Fruit fly (Drosophila melanogaster) whole organism, embryonic: ENCODE data around the gene Wee1.

Source experiments
- Adf1 ChIP-seq: fragments of 200-800 bp; sonication (Bioruptor generic); IDR thresholded peaks from 2 replicates; pipeline ENCODE4 v1.3.6; 2022; ENCODE audit warnings: missing biosample characterization, missing genetic modification characterization
- Atf6 ChIP-seq: fragments of 200-800 bp; sonication (Bioruptor generic); IDR thresholded peaks from 2 replicates; pipeline ENCODE4 v1.3.6; 2022; ENCODE audit warnings: missing biosample characterization, missing genetic modification characterization
- BEAF-32 ChIP-seq: fragments of 200-800 bp; sonication (Bioruptor generic); optimal IDR thresholded peaks from 3 replicates; lab custom pipeline; 2017; ENCODE audit warnings: missing biosample characterization, missing genetic modification characterization, mild to moderate bottlenecking, moderate library complexity, missing genetic modification reagents
- Blimp-1 ChIP-seq: fragments of 200-800 bp; sonication (Bioruptor generic); optimal IDR thresholded peaks from 3 replicates; lab custom pipeline; 2018; ENCODE audit warnings: missing biosample characterization, missing genetic modification characterization, mild to moderate bottlenecking, moderate library complexity, missing genetic modification reagents
- CG10366 ChIP-seq: fragments of 200-800 bp; sonication (Bioruptor generic); IDR thresholded peaks from 2 replicates; pipeline ENCODE4 v1.3.6; 2022; ENCODE audit warnings: missing biosample characterization, missing genetic modification characterization
- CG10462 ChIP-seq: fragments of 200-800 bp; sonication (Bioruptor generic); optimal IDR thresholded peaks from 2 replicates; lab custom pipeline; 2016; ENCODE audit warnings: missing biosample characterization, missing genetic modification characterization
- CG11085 ChIP-seq: fragments of 200-800 bp; sonication (Bioruptor generic); IDR thresholded peaks from 2 replicates; pipeline ENCODE4 v1.3.6; 2022; ENCODE audit warnings: missing biosample characterization, missing genetic modification characterization
- CG11247 ChIP-seq: fragments of 200-800 bp; sonication (Bioruptor generic); IDR thresholded peaks from 2 replicates; pipeline ENCODE4 v1.3.6; 2022; ENCODE audit warnings: missing biosample characterization, missing genetic modification characterization
- CG12744 ChIP-seq: fragments of 200-800 bp; sonication (Bioruptor generic); optimal IDR thresholded peaks from 2 replicates; lab custom pipeline; 2016; ENCODE audit warnings: missing biosample characterization, missing genetic modification characterization
- CG12769 ChIP-seq: fragments of 200-800 bp; sonication (Bioruptor generic); optimal IDR thresholded peaks from 2 replicates; lab custom pipeline; 2019; ENCODE audit warnings: missing biosample characterization, mild to moderate bottlenecking, missing genetic modification characterization, moderate library complexity
- CG14710 ChIP-seq: fragments of 200-800 bp; sonication (Bioruptor generic); optimal IDR thresholded peaks from 3 replicates; lab custom pipeline; 2019; ENCODE audit warnings: missing biosample characterization, mild to moderate bottlenecking, missing genetic modification characterization, moderate library complexity
- CG17186 ChIP-seq: fragments of 200-800 bp; sonication (Bioruptor generic); optimal IDR thresholded peaks from 3 replicates; lab custom pipeline; 2017; ENCODE audit warnings: missing biosample characterization, missing genetic modification reagents, missing genetic modification characterization
- CG2712 ChIP-seq: fragments of 200-800 bp; optimal IDR thresholded peaks from 3 replicates; lab custom pipeline; 2019; ENCODE audit warnings: missing biosample characterization, mild to moderate bottlenecking, missing genetic modification characterization, moderate library complexity
- CG32772 ChIP-seq: fragments of 200-800 bp; sonication (Bioruptor generic); IDR thresholded peaks from 2 replicates; pipeline ENCODE4 v1.3.6; 2022; ENCODE audit warnings: missing biosample characterization, missing genetic modification characterization
- CG3281 ChIP-seq: fragments of 200-800 bp; sonication (Bioruptor generic); optimal IDR thresholded peaks from 3 replicates; lab custom pipeline; 2017; ENCODE audit warnings: missing biosample characterization, mild to moderate bottlenecking, missing genetic modification characterization
- CG34422 ChIP-seq: fragments of 200-800 bp; sonication (Bioruptor generic); IDR thresholded peaks from 3 replicates; pipeline ENCODE4 v1.3.6; 2022; ENCODE audit warnings: missing biosample characterization, missing genetic modification characterization
- CG4328 ChIP-seq: fragments of 200-800 bp; sonication (Bioruptor generic); optimal IDR thresholded peaks from 3 replicates; lab custom pipeline; 2017; ENCODE audit warnings: missing biosample characterization, missing genetic modification reagents, missing genetic modification characterization
- CG6791 ChIP-seq: fragments of 200-800 bp; sonication (Bioruptor generic); IDR thresholded peaks from 3 replicates; pipeline ENCODE4 v1.3.6; 2022; ENCODE audit warnings: missing biosample characterization, missing genetic modification characterization; ENCODE audit not compliant: partially characterized antibody
- CG8290 ChIP-seq, 3 experiments: fragments of 200-800 bp; sonication (Bioruptor generic); optimal IDR thresholded peaks; 2 replicates each; lab custom pipeline; 2016 to 2019; ENCODE audit warnings: missing biosample characterization in 3 of 3, missing genetic modification characterization in 3 of 3, mild to moderate bottlenecking in 2 of 3, moderate library complexity in 1 of 3
- D19A ChIP-seq: fragments of 200-800 bp; optimal IDR thresholded peaks from 3 replicates; lab custom pipeline; 2019; ENCODE audit warnings: missing biosample characterization, mild to moderate bottlenecking, missing genetic modification characterization, moderate library complexity
- D19B ChIP-seq: fragments of 200-800 bp; sonication (Bioruptor generic); optimal IDR thresholded peaks from 2 replicates; lab custom pipeline; 2017; ENCODE audit warnings: missing biosample characterization, mild to moderate bottlenecking, missing genetic modification characterization
- Dek ChIP-seq: fragments of 200-800 bp; sonication (Bioruptor generic); optimal IDR thresholded peaks from 3 replicates; lab custom pipeline; 2019; ENCODE audit warnings: missing biosample characterization, mild to moderate bottlenecking, missing genetic modification characterization, moderate library complexity
- E2f2 ChIP-seq: fragments of 200-800 bp; sonication (Bioruptor generic); IDR thresholded peaks from 2 replicates; pipeline ENCODE4 v1.3.6; 2022; ENCODE audit warnings: missing biosample characterization, missing genetic modification characterization
- Eip74EF ChIP-seq, 2 experiments: fragments of 200-800 bp in 1 of 2; fragments of >200 bp in 1 of 2; sonication (Bioruptor generic) in 1 of 2; optimal IDR thresholded peaks; 2 replicates each; lab custom pipeline; 2017 to 2019; ENCODE audit warnings: missing biosample characterization in 2 of 2, missing genetic modification characterization in 2 of 2, mild to moderate bottlenecking in 1 of 2, moderate library complexity in 1 of 2
- HHEX ChIP-seq: fragments of 200-800 bp; sonication (Bioruptor generic); optimal IDR thresholded peaks from 3 replicates; lab custom pipeline; 2017; ENCODE audit warnings: missing biosample characterization, mild to moderate bottlenecking, missing genetic modification characterization, missing genetic modification reagents
- Pdp1 ChIP-seq, 2 experiments: fragments of 200-800 bp; sonication (Bioruptor generic); optimal IDR thresholded peaks; 3 replicates each; lab custom pipeline; 2016; ENCODE audit warnings: missing biosample characterization in 2 of 2, missing genetic modification characterization in 2 of 2, mild to moderate bottlenecking in 1 of 2, moderate library complexity in 1 of 2
- abd-A ChIP-seq: fragments of 200-800 bp; sonication (Bioruptor generic); optimal IDR thresholded peaks from 3 replicates; lab custom pipeline; 2019; ENCODE audit warnings: missing biosample characterization, mild to moderate bottlenecking, missing genetic modification characterization, moderate library complexity
- bbx ChIP-seq: fragments of 200-800 bp; sonication (Bioruptor generic); IDR thresholded peaks from 2 replicates; pipeline ENCODE4 v1.3.6; 2022; ENCODE audit warnings: missing biosample characterization, missing genetic modification characterization; ENCODE audit not compliant: partially characterized antibody
- chif ChIP-seq, 2 experiments: fragments of 200-800 bp; sonication (Bioruptor generic); optimal IDR thresholded peaks; 3 replicates each; lab custom pipeline; 2016; ENCODE audit warnings: missing biosample characterization in 2 of 2, missing genetic modification characterization in 2 of 2
- ewg ChIP-seq: fragments of 200-800 bp; sonication (Bioruptor generic); optimal IDR thresholded peaks from 3 replicates; lab custom pipeline; 2017; ENCODE audit warnings: mild to moderate bottlenecking, missing biosample characterization, missing genetic modification reagents, missing genetic modification characterization
- gfzf ChIP-seq: fragments of 200-800 bp; sonication (Bioruptor generic); optimal IDR thresholded peaks from 2 replicates; lab custom pipeline; 2016; ENCODE audit warnings: missing biosample characterization, mild to moderate bottlenecking, missing genetic modification characterization, moderate library complexity
- h ChIP-seq: fragments of >200 bp; optimal IDR thresholded peaks from 2 replicates; lab custom pipeline; 2017
- ind ChIP-seq: fragments of 200-800 bp; sonication (Bioruptor generic); optimal IDR thresholded peaks from 3 replicates; lab custom pipeline; 2016; ENCODE audit warnings: missing biosample characterization, missing genetic modification characterization
- insv ChIP-seq, 2 experiments: fragments of 200-800 bp; sonication (Bioruptor generic); optimal IDR thresholded peaks; 3 replicates each; lab custom pipeline; 2016 to 2018; ENCODE audit warnings: missing biosample characterization in 2 of 2, missing genetic modification characterization in 2 of 2
- jumu ChIP-seq: fragments of 200-800 bp; sonication (Bioruptor generic); optimal IDR thresholded peaks from 3 replicates; lab custom pipeline; 2016; ENCODE audit warnings: missing biosample characterization, missing genetic modification characterization
- nom ChIP-seq: fragments of 200-800 bp; sonication (Bioruptor generic); optimal IDR thresholded peaks from 2 replicates; lab custom pipeline; 2017; ENCODE audit warnings: missing biosample characterization, missing genetic modification characterization, mild to moderate bottlenecking, moderate library complexity, missing genetic modification reagents
- pb ChIP-seq: fragments of 200-800 bp; sonication (Bioruptor generic); optimal IDR thresholded peaks from 3 replicates; lab custom pipeline; 2016; ENCODE audit warnings: missing biosample characterization, missing genetic modification characterization
- pnt ChIP-seq: fragments of 200-800 bp; sonication (Bioruptor generic); optimal IDR thresholded peaks from 3 replicates; lab custom pipeline; 2016; ENCODE audit warnings: missing biosample characterization, missing genetic modification characterization
- pros ChIP-seq: fragments of 200-800 bp; sonication (Bioruptor generic); optimal IDR thresholded peaks from 3 replicates; lab custom pipeline; 2019; ENCODE audit warnings: missing biosample characterization, mild to moderate bottlenecking, missing genetic modification characterization, moderate library complexity
- psq ChIP-seq: fragments of 200-800 bp; sonication (Bioruptor generic); optimal IDR thresholded peaks from 2 replicates; lab custom pipeline; 2017; ENCODE audit warnings: missing biosample characterization, missing genetic modification characterization
- pzg ChIP-seq: fragments of 200-800 bp; sonication (Bioruptor generic); optimal IDR thresholded peaks from 3 replicates; lab custom pipeline; 2018; ENCODE audit warnings: missing biosample characterization, mild to moderate bottlenecking, missing genetic modification characterization, moderate library complexity
- stwl ChIP-seq: fragments of 200-800 bp; sonication (Bioruptor generic); optimal IDR thresholded peaks from 3 replicates; lab custom pipeline; 2018; ENCODE audit warnings: missing biosample characterization, mild to moderate bottlenecking, missing genetic modification characterization, moderate library complexity
- tap ChIP-seq: fragments of 200-800 bp; optimal IDR thresholded peaks from 3 replicates; lab custom pipeline; 2019; ENCODE audit warnings: missing biosample characterization, mild to moderate bottlenecking, missing genetic modification characterization, moderate library complexity
- trh ChIP-seq: fragments of 200-800 bp; sonication (Bioruptor generic); optimal IDR thresholded peaks from 2 replicates; lab custom pipeline; 2016; ENCODE audit warnings: missing biosample characterization, missing genetic modification characterization
- z ChIP-seq: fragments of 200-800 bp; sonication (Bioruptor generic); IDR thresholded peaks from 3 replicates; pipeline ENCODE4 v1.3.6; 2022; ENCODE audit warnings: missing biosample characterization, missing genetic modification characterization

Gene Wee1

DNA sequence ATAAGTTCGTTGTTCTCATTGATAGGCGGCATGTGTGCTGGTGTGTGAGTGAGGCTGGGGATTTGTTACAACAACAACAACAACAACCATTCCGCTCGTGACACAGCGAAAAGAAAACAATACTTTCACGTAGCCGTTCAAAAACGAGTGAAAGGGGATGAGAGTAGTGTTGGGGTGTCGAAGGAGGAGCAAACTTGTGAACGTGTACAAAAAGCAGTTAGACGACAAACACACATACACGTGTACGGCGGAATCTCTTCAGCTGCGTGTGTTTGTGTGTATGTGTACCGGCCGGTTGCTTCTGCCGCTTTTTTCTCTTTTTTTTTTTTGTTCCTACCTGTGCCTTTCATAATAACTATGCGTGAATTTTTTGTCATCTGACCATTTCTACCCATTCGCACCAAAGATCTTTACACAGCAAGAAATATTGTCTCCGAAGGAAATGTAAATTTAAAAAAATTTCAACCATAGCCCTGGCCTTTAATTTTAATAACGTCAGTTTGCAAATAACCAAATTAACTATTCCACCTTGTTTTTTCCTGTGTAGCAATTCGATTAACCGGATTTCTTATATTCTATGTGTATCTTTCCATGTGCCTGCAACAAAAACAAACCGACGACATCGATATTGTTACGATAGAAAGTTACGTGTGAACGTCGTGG, 8.3 kb upstream of the Wee1 start (continued):
- TF ChIP-seq Eip74EF (GFP tag; optimal IDR thresholded peaks at IDR 0.05; lab: Kevin White, UChicago) (no peak), z (GFP tag; lab: Robert Waterston, UW) (no peak), trh (GFP tag; lab: Kevin White, UChicago) (peak; percentile 27), pnt (GFP tag; lab: Kevin White, UChicago) (peak; percentile 62), h (lab: Kevin White, UChicago) (no peak), Atf6 (GFP tag; lab: Robert Waterston, UW) (peak; percentile 74), CG4328 (no peak), Dek (tag; lab: Kevin White, UChicago) (no peak), CG6791 (GFP tag; lab: Robert Waterston, UW) (no peak), CG3281 (GFP tag; lab: Kevin White, UChicago) (peak; percentile 56), CG10366 (GFP tag; lab: Robert Waterston, UW) (peak; percentile 80; the same call in 1 of the 2 replicates)
- TF ChIP-seq, all 482 proteins: peak for 226

DNA sequence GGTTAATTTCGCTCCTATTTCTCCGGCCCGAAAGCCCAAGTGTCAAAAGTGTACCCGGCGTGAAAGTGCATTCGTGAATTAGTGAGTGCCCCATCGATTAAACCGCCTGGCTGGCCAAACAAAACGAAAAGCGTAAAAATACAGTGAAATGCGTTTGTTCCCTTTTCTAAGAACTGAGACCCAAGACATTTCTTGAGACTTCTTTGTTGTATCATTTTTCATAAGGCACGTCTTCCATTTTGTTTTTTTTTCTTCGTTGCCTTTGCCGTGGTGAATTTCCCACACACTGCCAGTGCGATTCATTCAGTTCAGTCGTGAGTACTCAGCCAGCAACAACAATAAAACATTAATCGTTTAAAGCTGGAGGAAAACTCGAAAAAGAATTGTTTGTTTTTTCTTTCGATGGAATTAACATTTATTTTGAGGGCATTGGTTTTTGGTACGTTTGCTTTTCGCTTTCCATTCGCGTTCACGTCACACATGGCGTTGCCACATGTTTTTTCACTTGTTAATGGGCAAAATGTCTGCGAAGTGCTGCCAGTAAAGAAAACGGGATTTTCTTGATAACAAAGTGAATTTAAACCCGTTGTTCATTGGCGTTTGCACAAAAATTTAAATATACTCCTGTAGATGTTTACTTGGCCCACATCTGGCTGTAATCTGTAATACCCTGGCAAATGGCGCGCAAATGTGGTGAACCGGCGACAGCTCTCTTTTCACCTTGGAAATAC, 7.6 kb upstream of the Wee1 start:
- TF ChIP-seq gfzf (GFP tag; lab: Kevin White, UChicago) (peak; percentile 19), ewg (GFP tag; lab: Kevin White, UChicago) (no peak), jumu (GFP tag; lab: Kevin White, UChicago) (no peak), HHEX (GFP tag; lab: Kevin White, UChicago) (no peak), BEAF-32 (GFP tag; lab: Kevin White, UChicago) (peak; percentile 21), CG10462 (GFP tag; lab: Kevin White, UChicago) (no peak), CG12769 (tag; lab: Kevin White, UChicago) (peak; percentile 50), ind (GFP tag; lab: Kevin White, UChicago) (no peak), Blimp-1 (peak; percentile 27), CG12744 (GFP tag; lab: Kevin White, UChicago) (no peak), pb (no peak), CG14710 (tag; lab: Kevin White, UChicago) (peak; percentile 5), insv (GFP tag; optimal IDR thresholded peaks at IDR 0.05; lab: Kevin White, UChicago) (peak in 1 of 2 experiments; percentile 26), CG8290 (GFP tag; optimal IDR thresholded peaks at IDR 0.05; lab: Kevin White, UChicago) (no peak), CG8290 (tag; optimal IDR thresholded peaks at IDR 0.05; lab: Kevin White, UChicago) (peak in 1 of 2 experiments; percentile 18), Adf1 (GFP tag; lab: Robert Waterston, UW) (0 out of 2 replicates have a peak, but pooled peaks have one; percentile 3), nom (peak; percentile 40), CG3281 (GFP tag; lab: Kevin White, UChicago) (peak; percentile 29), stwl (tag; lab: Kevin White, UChicago) (peak; percentile 20), CG11247 (no peak), D19B (GFP tag; lab: Kevin White, UChicago) (peak; percentile 51), Pdp1 (GFP tag; optimal IDR thresholded peaks at IDR 0.05; lab: Kevin White, UChicago) (peak in 1 of 2 experiments; percentile 3), bbx (GFP tag; lab: Robert Waterston, UW) (0 out of 2 replicates have a peak, but pooled peaks have one; percentile 16), E2f2 (GFP tag; lab: Robert Waterston, UW) (0 out of 2 replicates have a peak, but pooled peaks have one; percentile 12), chif (GFP tag; optimal IDR thresholded peaks at IDR 0.05; lab: Kevin White, UChicago) (no peak), CG2712 (tag; lab: Kevin White, UChicago) (peak; percentile 13), CG32772 (GFP tag; lab: Robert Waterston, UW) (peak; percentile 24; the same call in 1 of the 2 replicates), tap (tag; lab: Kevin White, UChicago) (peak; percentile 14), pzg (GFP tag; lab: Kevin White, UChicago) (peak; percentile 16), CG17186 (GFP tag; lab: Kevin White, UChicago) (peak; percentile 22), psq (GFP tag; lab: Kevin White, UChicago) (peak; percentile 78), CG34422 (GFP tag; lab: Robert Waterston, UW) (peak; percentile 59; the same call in 1 of the 3 replicates), CG11085 (GFP tag; lab: Robert Waterston, UW) (no peak), D19A (tag; lab: Kevin White, UChicago) (peak; percentile 22), abd-A (tag; lab: Kevin White, UChicago) (no peak), pros (peak; percentile 95)
